Worm (Caenorhabditis elegans): ENCODE results near the gene irld-24.

The irld-24 gene

DNA sequence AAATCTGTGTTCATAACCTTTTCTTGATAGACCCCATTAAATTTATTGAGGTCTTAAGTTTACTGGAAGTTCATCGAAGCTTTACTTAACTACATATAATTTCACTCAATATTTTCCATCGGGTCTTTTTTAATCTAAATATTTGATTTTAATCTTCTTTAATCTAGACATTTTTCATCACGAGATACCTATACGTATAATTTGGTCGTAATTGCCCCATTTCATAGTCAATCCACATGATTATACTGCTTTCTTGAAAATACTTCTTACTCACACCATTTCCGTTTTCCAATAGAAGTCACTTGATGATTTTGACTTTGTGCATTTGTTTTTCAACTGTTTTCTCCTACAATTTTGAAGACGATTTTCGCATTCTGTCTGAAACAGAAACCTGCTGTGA, at the start of gene irld-24:
TSS of gene irld-24 (plus strand) at position 301 of the 400 bp plus-strand sequence.
- no peak for TF ChIP-seq sea-1 (GFP tag; conservative IDR thresholded peaks at IDR 0.05)
- no peak for TF ChIP-seq ama-1 (optimal IDR thresholded peaks at IDR 0.05)
- no peak for TF ChIP-seq tbx-11 (GFP tag; IDR thresholded peaks at IDR 0.05)
- TF ChIP-seq pes-1 (GFP tag; IDR thresholded peaks at IDR 0.05) = no peak
- TF ChIP-seq ceh-36 (tag; optimal IDR thresholded peaks at IDR 0.05) = no peak
- no peak for TF ChIP-seq hmbx-1 (tag; optimal IDR thresholded peaks at IDR 0.05)
- TF ChIP-seq aly-1 (tag; optimal IDR thresholded peaks at IDR 0.05) = no peak
- TF ChIP-seq hnd-1 (tag; optimal IDR thresholded peaks at IDR 0.05) = no peak
- TF ChIP-seq tbx-37 (GFP tag; conservative IDR thresholded peaks at IDR 0.05) = no peak
- no peak for TF ChIP-seq hmg-4 (GFP tag; optimal IDR thresholded peaks at IDR 0.05)
- no peak for TF ChIP-seq B0310.2 (tag; optimal IDR thresholded peaks at IDR 0.05)

DNA sequence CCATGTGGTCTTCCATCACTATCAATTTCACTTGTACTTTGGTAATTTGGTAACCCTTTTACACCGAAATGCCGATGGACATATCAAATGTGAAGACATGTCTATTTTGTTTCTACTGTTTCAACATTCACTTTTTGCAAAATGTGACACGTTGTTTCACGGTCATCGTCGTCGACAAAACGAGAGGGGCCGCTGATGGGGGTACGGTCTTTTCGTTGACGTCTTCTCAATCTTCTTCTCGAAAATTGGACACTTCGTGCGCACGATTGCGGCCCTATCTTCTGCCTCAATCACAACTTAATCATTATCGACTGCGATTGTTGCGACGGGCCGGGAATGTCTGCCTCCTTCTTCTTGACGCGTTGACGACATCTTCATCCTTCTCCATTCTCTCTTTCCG, 49.7 kb upstream of the irld-24 start:
- TF ChIP-seq scrt-1 (GFP tag; IDR thresholded peaks at IDR 0.05) = no peak
- TF ChIP-seq ceh-13 (GFP tag; optimal IDR thresholded peaks at IDR 0.05) = no peak
- TF ChIP-seq tra-4 (tag; optimal IDR thresholded peaks at IDR 0.05) = no peak
- TF ChIP-seq F13C5.2 (tag; optimal IDR thresholded peaks at IDR 0.05) = no peak
- no peak for TF ChIP-seq aly-1 (tag; optimal IDR thresholded peaks at IDR 0.05)
- no peak for TF ChIP-seq hmbx-1 (tag; optimal IDR thresholded peaks at IDR 0.05)
- no peak for TF ChIP-seq ets-7 (tag; optimal IDR thresholded peaks at IDR 0.05)
- no peak for TF ChIP-seq sea-1 (GFP tag; conservative IDR thresholded peaks at IDR 0.05)
- no peak for TF ChIP-seq ceh-36 (tag; optimal IDR thresholded peaks at IDR 0.05)

DNA sequence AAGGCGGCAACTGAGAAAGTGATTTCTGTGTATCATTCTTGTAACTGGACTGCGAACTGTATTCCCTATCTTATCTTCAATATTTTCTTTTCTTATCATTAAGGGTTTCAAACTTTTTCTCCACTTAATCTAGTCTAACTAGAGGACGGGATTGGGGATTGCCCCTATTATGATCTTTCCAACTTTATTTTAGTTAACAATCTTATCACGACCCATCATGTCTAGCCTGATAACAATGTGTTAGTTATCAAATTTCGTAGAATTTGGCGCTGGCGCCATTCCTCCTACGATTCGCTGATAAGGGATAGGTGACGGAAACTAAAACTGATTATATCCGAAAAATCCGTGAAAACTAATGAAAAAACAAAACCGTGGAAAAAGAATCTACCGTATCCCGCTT, 49.1 kb upstream of the irld-24 start:
- TF ChIP-seq B0310.2 (tag; optimal IDR thresholded peaks at IDR 0.05) (no peak), flt-1 (GFP tag; IDR thresholded peaks at IDR 0.05) (no peak)

DNA sequence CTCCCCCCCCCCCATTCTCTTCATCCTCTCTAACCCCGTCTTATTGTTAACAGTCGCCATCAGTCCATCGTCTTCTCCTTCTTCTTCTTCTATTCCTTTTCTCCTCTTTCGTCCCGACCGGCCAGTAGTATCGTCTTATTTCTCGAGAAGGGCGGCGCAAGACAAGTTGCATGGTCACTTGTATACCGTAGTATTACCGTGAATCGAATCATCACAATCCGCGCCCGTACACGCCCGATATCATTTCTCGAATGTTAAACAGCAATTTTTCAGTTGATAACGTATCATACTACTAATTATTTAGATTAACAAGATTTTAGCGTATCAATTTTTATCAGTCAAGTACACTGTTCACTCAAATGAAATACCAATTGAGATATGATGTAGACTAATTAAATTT, 48.5 kb upstream of the irld-24 start:
- TF ChIP-seq F13C5.2 (tag; optimal IDR thresholded peaks at IDR 0.05) (no peak), flt-1 (GFP tag; IDR thresholded peaks at IDR 0.05) (no peak), hmg-4 (GFP tag; optimal IDR thresholded peaks at IDR 0.05) (no peak), aly-1 (tag; optimal IDR thresholded peaks at IDR 0.05) (no peak), tbx-37 (GFP tag; conservative IDR thresholded peaks at IDR 0.05) (no peak), tra-4 (tag; optimal IDR thresholded peaks at IDR 0.05) (no peak), hnd-1 (tag; optimal IDR thresholded peaks at IDR 0.05) (no peak), ceh-13 (GFP tag; optimal IDR thresholded peaks at IDR 0.05) (no peak), ama-1 (optimal IDR thresholded peaks at IDR 0.05) (no peak), pes-1 (GFP tag; IDR thresholded peaks at IDR 0.05) (no peak), scrt-1 (GFP tag; IDR thresholded peaks at IDR 0.05) (no peak), ceh-36 (tag; optimal IDR thresholded peaks at IDR 0.05) (no peak), ets-7 (tag; optimal IDR thresholded peaks at IDR 0.05) (no peak), hmbx-1 (tag; optimal IDR thresholded peaks at IDR 0.05) (no peak), B0310.2 (tag; optimal IDR thresholded peaks at IDR 0.05) (no peak), tbx-11 (GFP tag; IDR thresholded peaks at IDR 0.05) (no peak), sea-1 (GFP tag; conservative IDR thresholded peaks at IDR 0.05) (no peak)

DNA sequence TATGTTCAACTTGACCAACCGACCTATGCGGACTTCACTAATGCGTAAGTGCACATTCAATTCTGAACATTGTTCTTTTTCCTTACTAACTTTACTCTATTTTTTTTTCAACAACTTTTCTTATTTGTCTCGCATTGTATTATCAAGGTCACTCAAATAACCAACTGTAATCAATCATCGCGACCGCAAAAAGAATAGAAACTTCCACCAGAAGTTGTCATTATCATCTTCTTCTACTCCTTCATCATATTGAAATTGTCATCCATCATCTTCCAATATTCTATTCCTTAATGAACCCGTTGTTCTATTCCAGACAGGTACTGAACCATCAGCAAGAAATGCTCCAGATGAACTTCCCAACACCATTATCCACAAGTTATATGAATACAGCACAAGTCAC, 47.0 kb upstream of the irld-24 start:
- TF ChIP-seq ceh-13 (GFP tag; optimal IDR thresholded peaks at IDR 0.05) = no peak
- TF ChIP-seq F13C5.2 (tag; optimal IDR thresholded peaks at IDR 0.05) = no peak
- TF ChIP-seq aly-1 (tag; optimal IDR thresholded peaks at IDR 0.05) = no peak
- TF ChIP-seq B0310.2 (tag; optimal IDR thresholded peaks at IDR 0.05) = no peak
- no peak for TF ChIP-seq ceh-36 (tag; optimal IDR thresholded peaks at IDR 0.05)
- no peak for TF ChIP-seq hmbx-1 (tag; optimal IDR thresholded peaks at IDR 0.05)
- TF ChIP-seq scrt-1 (GFP tag; IDR thresholded peaks at IDR 0.05) = no peak
- no peak for TF ChIP-seq flt-1 (GFP tag; IDR thresholded peaks at IDR 0.05)
- TF ChIP-seq tra-4 (tag; optimal IDR thresholded peaks at IDR 0.05) = no peak
- TF ChIP-seq ama-1 (optimal IDR thresholded peaks at IDR 0.05) = no peak
- no peak for TF ChIP-seq pes-1 (GFP tag; IDR thresholded peaks at IDR 0.05)
- no peak for TF ChIP-seq hmg-4 (GFP tag; optimal IDR thresholded peaks at IDR 0.05)
- TF ChIP-seq tbx-37 (GFP tag; conservative IDR thresholded peaks at IDR 0.05) = no peak
- TF ChIP-seq ets-7 (tag; optimal IDR thresholded peaks at IDR 0.05) = no peak
- TF ChIP-seq hnd-1 (tag; optimal IDR thresholded peaks at IDR 0.05) = no peak
- no peak for TF ChIP-seq sea-1 (GFP tag; conservative IDR thresholded peaks at IDR 0.05)
- TF ChIP-seq tbx-11 (GFP tag; IDR thresholded peaks at IDR 0.05) = no peak

DNA sequence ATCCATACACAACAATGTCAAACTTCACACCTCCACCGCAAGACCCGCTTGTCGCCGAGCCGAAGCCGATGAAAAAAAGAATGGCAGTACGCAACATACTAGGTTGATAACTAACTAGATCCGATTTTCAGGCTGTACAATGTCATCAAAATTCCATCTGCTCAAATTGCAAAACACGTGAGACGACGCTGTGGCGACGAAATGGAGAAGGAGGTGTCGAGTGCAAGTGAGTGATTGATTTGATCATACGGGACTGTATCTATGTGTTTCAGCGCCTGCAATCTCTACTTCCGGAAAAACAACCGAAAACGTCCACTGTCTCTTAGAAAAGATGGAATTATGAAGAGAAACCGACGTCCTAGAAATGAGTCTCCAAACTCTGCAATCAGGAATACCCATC, 46.1 kb upstream of the irld-24 start:
- no peak for TF ChIP-seq ama-1 (optimal IDR thresholded peaks at IDR 0.05)
- no peak for TF ChIP-seq aly-1 (tag; optimal IDR thresholded peaks at IDR 0.05)
- TF ChIP-seq tbx-11 (GFP tag; IDR thresholded peaks at IDR 0.05) = no peak
- no peak for TF ChIP-seq tra-4 (tag; optimal IDR thresholded peaks at IDR 0.05)
- no peak for TF ChIP-seq sea-1 (GFP tag; conservative IDR thresholded peaks at IDR 0.05)
- TF ChIP-seq hnd-1 (tag; optimal IDR thresholded peaks at IDR 0.05) = no peak
- TF ChIP-seq hmbx-1 (tag; optimal IDR thresholded peaks at IDR 0.05) = no peak
- no peak for TF ChIP-seq ceh-13 (GFP tag; optimal IDR thresholded peaks at IDR 0.05)
- no peak for TF ChIP-seq B0310.2 (tag; optimal IDR thresholded peaks at IDR 0.05)
- no peak for TF ChIP-seq F13C5.2 (tag; optimal IDR thresholded peaks at IDR 0.05)
- no peak for TF ChIP-seq scrt-1 (GFP tag; IDR thresholded peaks at IDR 0.05)
- TF ChIP-seq hmg-4 (GFP tag; optimal IDR thresholded peaks at IDR 0.05) = no peak
- no peak for TF ChIP-seq ceh-36 (tag; optimal IDR thresholded peaks at IDR 0.05)
- no peak for TF ChIP-seq tbx-37 (GFP tag; conservative IDR thresholded peaks at IDR 0.05)
- no peak for TF ChIP-seq pes-1 (GFP tag; IDR thresholded peaks at IDR 0.05)
- no peak for TF ChIP-seq flt-1 (GFP tag; IDR thresholded peaks at IDR 0.05)
- no peak for TF ChIP-seq ets-7 (tag; optimal IDR thresholded peaks at IDR 0.05)

DNA sequence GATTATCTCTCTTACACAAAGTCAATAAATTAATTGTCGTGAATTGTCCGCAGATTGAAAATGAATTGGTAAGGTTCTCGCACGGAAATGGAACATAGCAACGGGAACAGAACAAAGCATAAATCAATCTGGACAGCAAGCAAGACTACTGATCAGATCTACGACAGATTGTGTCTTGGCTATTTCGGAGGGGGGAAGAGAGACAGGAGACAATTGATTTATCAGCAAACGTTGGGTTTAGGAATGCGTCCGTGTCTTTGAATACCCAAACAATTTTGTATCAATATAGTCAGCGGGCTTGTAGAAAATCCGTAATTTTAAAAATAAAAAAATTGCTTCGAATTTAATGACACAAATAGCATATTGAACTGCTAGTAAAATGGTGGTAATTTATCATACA, 45.1 kb upstream of the irld-24 start:
- TF ChIP-seq scrt-1 (GFP tag; IDR thresholded peaks at IDR 0.05) = no peak
- no peak for TF ChIP-seq ama-1 (optimal IDR thresholded peaks at IDR 0.05)
- TF ChIP-seq flt-1 (GFP tag; IDR thresholded peaks at IDR 0.05) = no peak
- no peak for TF ChIP-seq ets-7 (tag; optimal IDR thresholded peaks at IDR 0.05)
- TF ChIP-seq tra-4 (tag; optimal IDR thresholded peaks at IDR 0.05) = no peak
- no peak for TF ChIP-seq tbx-11 (GFP tag; IDR thresholded peaks at IDR 0.05)
- no peak for TF ChIP-seq ceh-13 (GFP tag; optimal IDR thresholded peaks at IDR 0.05)
- TF ChIP-seq hmbx-1 (tag; optimal IDR thresholded peaks at IDR 0.05) = no peak
- no peak for TF ChIP-seq tbx-37 (GFP tag; conservative IDR thresholded peaks at IDR 0.05)
- TF ChIP-seq sea-1 (GFP tag; conservative IDR thresholded peaks at IDR 0.05) = no peak
- TF ChIP-seq aly-1 (tag; optimal IDR thresholded peaks at IDR 0.05) = no peak
- TF ChIP-seq ceh-36 (tag; optimal IDR thresholded peaks at IDR 0.05) = no peak
- no peak for TF ChIP-seq B0310.2 (tag; optimal IDR thresholded peaks at IDR 0.05)
- TF ChIP-seq F13C5.2 (tag; optimal IDR thresholded peaks at IDR 0.05) = no peak
- TF ChIP-seq hnd-1 (tag; optimal IDR thresholded peaks at IDR 0.05) = no peak
- TF ChIP-seq pes-1 (GFP tag; IDR thresholded peaks at IDR 0.05) = no peak
